Fruit fly (Drosophila melanogaster) whole organism, pupa: ENCODE measurements around the gene CG11694.
A peak's percentile ranks its signal among the peaks of the same experiment; 100 is the strongest.

Source experiments
- CG10348 ChIP-seq: fragments of 200-800 bp; sonication (Bioruptor generic); IDR thresholded peaks from 2 replicates; pipeline ENCODE4 v1.3.6; 2022; ENCODE audit warnings: missing biosample characterization, missing genetic modification characterization
- CG12605 ChIP-seq: fragments of 200-800 bp; sonication (Bioruptor generic); IDR thresholded peaks from 2 replicates; pipeline ENCODE4 v1.3.6; 2022; ENCODE audit warnings: missing biosample characterization, missing genetic modification characterization
- CG13204 ChIP-seq: fragments of 200-800 bp; sonication (Bioruptor generic); optimal IDR thresholded peaks from 2 replicates; lab custom pipeline; 2018; ENCODE audit warnings: missing biosample characterization, mild to moderate bottlenecking, missing genetic modification characterization, moderate library complexity
- CG14655 ChIP-seq: fragments of 200-800 bp; sonication (Bioruptor generic); optimal IDR thresholded peaks from 3 replicates; lab custom pipeline; 2017; ENCODE audit warnings: mild to moderate bottlenecking, missing biosample characterization, missing genetic modification reagents, missing genetic modification characterization
- CG15710 ChIP-seq: fragments of 200-800 bp; sonication (Bioruptor generic); optimal IDR thresholded peaks from 2 replicates; lab custom pipeline; 2018; ENCODE audit warnings: missing biosample characterization, mild to moderate bottlenecking, missing genetic modification characterization, moderate library complexity
- CG17806 ChIP-seq: fragments of 200-800 bp; sonication (Bioruptor generic); optimal IDR thresholded peaks from 2 replicates; lab custom pipeline; 2018; ENCODE audit warnings: missing biosample characterization, mild to moderate bottlenecking, missing genetic modification characterization, moderate library complexity
- CG32121 ChIP-seq: fragments of 200-800 bp; sonication (Bioruptor generic); IDR thresholded peaks from 2 replicates; pipeline ENCODE4 v1.3.6; 2022; ENCODE audit warnings: missing biosample characterization, missing genetic modification characterization
- CG34367 ChIP-seq: fragments of 200-800 bp; sonication (Bioruptor generic); optimal IDR thresholded peaks from 2 replicates; lab custom pipeline; 2018; ENCODE audit warnings: missing biosample characterization, mild to moderate bottlenecking, missing genetic modification characterization
- CG4496 ChIP-seq: fragments of 200-800 bp; sonication (Bioruptor generic); IDR thresholded peaks from 3 replicates; pipeline ENCODE4 v1.3.6; 2022; ENCODE audit warnings: missing biosample characterization, missing genetic modification characterization
- CG8159 ChIP-seq: fragments of 200-800 bp; sonication (Bioruptor generic); optimal IDR thresholded peaks from 3 replicates; lab custom pipeline; 2018; ENCODE audit warnings: missing biosample characterization, mild to moderate bottlenecking, missing genetic modification characterization, moderate library complexity
- CG8301 ChIP-seq: fragments of 200-800 bp; sonication (Bioruptor generic); optimal IDR thresholded peaks from 2 replicates; lab custom pipeline; 2018; ENCODE audit warnings: missing biosample characterization, mild to moderate bottlenecking, missing genetic modification characterization
- CG9948 ChIP-seq: fragments of 200-800 bp; sonication (Bioruptor generic); optimal IDR thresholded peaks from 2 replicates; lab custom pipeline; 2018; ENCODE audit warnings: missing biosample characterization, mild to moderate bottlenecking, missing genetic modification characterization, moderate library complexity
- D1 ChIP-seq: fragments of 200-800 bp; sonication (Bioruptor generic); optimal IDR thresholded peaks from 2 replicates; lab custom pipeline; 2018; ENCODE audit warnings: missing biosample characterization, mild to moderate bottlenecking, missing genetic modification characterization, moderate library complexity
- EcR ChIP-seq: fragments of 200-800 bp; sonication (Bioruptor generic); optimal IDR thresholded peaks from 3 replicates; lab custom pipeline; 2019; ENCODE audit warnings: missing biosample characterization, missing genetic modification characterization, mild to moderate bottlenecking, moderate library complexity, missing genetic modification reagents
- Ets98B ChIP-seq: fragments of 200-800 bp; sonication (Bioruptor generic); IDR thresholded peaks from 2 replicates; pipeline ENCODE4 v1.3.6; 2022; ENCODE audit warnings: missing biosample characterization, missing genetic modification characterization
- Pif1A ChIP-seq: fragments of 200-800 bp; sonication (Bioruptor generic); optimal IDR thresholded peaks from 3 replicates; lab custom pipeline; 2016; ENCODE audit warnings: missing biosample characterization, missing genetic modification characterization
- Pif1B ChIP-seq: fragments of 200-800 bp; sonication (Bioruptor generic); optimal IDR thresholded peaks from 3 replicates; lab custom pipeline; 2016; ENCODE audit warnings: missing biosample characterization, missing genetic modification characterization
- Snoo ChIP-seq: fragments of 200-800 bp; sonication (Bioruptor generic); optimal IDR thresholded peaks from 3 replicates; lab custom pipeline; 2017; ENCODE audit warnings: missing biosample characterization, mild to moderate bottlenecking, missing genetic modification characterization, inconsistent platforms
- fd96Ca ChIP-seq: fragments of 200-800 bp; sonication (Bioruptor generic); IDR thresholded peaks from 3 replicates; pipeline ENCODE4 v1.3.6; 2022; ENCODE audit warnings: missing biosample characterization, missing genetic modification characterization
- gl ChIP-seq: fragments of 200-800 bp; sonication (Bioruptor generic); optimal IDR thresholded peaks from 2 replicates; lab custom pipeline; 2018; ENCODE audit warnings: missing biosample characterization, mild to moderate bottlenecking, missing genetic modification characterization
- rn ChIP-seq: fragments of 200-800 bp; sonication (Bioruptor generic); IDR thresholded peaks from 2 replicates; pipeline ENCODE4 v1.3.6; 2022; ENCODE audit warnings: missing biosample characterization, missing genetic modification characterization

Gene CG11694

DNA sequence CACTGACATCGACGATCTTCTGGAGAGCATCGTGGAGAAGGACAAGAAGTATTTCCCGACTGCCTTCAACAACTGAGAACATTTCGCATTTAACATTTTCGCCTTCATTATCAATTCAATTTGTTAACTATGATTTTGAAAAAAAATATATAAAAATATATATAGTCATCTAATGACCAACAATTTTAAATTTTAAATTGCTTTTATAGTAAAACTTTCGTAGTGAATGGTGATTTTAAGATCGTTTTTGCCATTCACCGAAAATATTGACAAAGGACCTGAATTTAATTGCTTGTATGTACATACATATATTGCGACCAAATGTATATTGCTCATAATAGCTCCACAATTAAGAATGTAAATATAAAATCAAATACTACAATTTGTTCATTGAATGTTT lies 35.3 kb upstream of the CG11694 start, which contains the start of gene CG7352:
Gene CG7352, plus strand, starts transcription at position 301 of the 400 bp plus-strand sequence.
- TF ChIP-seq fd96Ca (GFP tag; lab: Robert Waterston, UW): no peak
- TF ChIP-seq, all 21 proteins: peak for 0

DNA sequence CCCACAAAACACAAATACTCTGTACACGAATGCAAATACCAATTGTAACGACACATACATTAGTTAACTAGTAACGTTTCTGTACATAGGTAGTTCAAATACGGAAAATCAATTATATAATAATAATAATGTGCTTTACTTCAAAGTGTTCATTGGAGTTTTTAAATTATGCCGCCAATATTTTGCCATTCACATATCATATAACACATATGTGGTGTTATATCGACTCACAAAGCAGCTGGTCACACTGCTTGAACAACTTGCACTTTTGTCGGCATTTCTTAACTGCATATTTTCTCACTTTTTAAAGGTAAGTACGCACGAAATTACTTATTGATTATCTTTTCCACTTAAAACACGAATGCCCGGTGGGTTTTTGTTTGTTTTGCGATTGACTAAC lies 32.2 kb upstream of the CG11694 start, which contains the start of gene DppIII:
Gene DppIII, plus strand, starts transcription at position 227 of the 400 bp plus-strand sequence.
- TF ChIP-seq CG10348 (GFP tag; lab: Robert Waterston, UW): no peak
- no peak for TF ChIP-seq CG14655 (GFP tag; lab: Kevin White, UChicago)
- TF ChIP-seq gl: no peak
- no peak for TF ChIP-seq Pif1B (GFP tag; lab: Kevin White, UChicago)
- TF ChIP-seq CG9948 (tag; lab: Kevin White, UChicago): no peak
- TF ChIP-seq Pif1A (GFP tag; lab: Kevin White, UChicago): no peak
- TF ChIP-seq CG12605 (GFP tag; lab: Robert Waterston, UW): no peak
- TF ChIP-seq, all 21 proteins: peak for 0

DNA sequence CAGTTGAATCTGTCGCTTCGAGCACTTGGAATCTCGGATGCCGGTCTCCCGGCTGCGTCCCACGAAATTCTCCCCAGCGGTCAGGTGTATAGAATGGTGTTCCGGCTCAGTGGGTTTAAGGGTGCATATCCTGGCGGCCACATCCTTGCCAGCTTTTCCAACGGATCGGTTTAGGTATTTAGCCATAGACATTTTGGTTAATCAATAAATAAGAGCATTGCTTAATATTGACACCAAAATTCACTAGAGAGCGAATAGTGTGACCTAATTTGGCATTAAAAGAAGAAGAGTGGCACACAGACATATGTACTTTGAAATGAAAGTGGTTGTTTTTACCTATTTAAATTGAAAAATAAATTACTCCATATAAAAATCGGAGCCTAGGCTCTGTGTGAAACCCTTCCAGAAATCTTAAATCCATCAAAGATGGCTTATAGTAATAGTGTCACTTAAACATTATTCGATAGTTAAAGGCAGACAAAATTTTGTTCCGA lies 31.4 kb upstream of the CG11694 start, which contains the start of the genes PNKP and COX7AL:
Gene PNKP, minus strand, starts transcription at position 266 of the 494 bp plus-strand sequence.
Gene COX7AL, plus strand, starts transcription at position 419 of the 494 bp plus-strand sequence.
- TF ChIP-seq Snoo (tag; lab: Kevin White, UChicago): no peak
- no peak for TF ChIP-seq CG34367 (tag; lab: Kevin White, UChicago)
- TF ChIP-seq gl: no peak
- no peak for TF ChIP-seq CG8159 (tag; lab: Kevin White, UChicago)

DNA sequence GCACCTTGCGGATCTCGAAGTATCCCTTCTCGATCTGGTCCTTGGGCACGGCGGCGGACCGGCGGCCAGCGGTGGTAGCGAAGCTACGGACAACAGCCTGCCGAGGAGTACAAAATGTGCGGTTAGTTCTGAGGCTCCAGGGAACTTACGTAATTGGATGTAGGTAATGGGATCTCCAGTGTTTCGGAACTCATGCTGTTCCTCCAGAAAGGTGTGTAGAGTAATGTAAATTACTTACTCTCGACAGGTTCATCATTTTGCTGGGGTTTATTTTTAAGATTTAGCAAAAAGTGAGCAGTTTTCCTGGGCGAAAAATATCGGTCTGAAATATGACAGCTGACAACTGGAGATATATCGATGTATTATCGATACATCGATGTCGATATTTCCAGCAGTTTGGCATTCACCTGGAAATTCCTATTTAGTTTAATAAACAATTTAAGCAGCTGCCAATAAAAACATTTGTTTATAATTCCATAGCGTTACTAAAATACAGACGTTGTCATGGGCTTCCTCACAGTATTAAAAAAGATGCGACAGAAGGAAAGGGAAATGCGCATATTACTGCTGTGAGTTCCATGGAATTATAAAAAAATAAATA lies 28.8 kb upstream of the CG11694 start, which contains the start of the genes COX7A and Arl2:
Gene COX7A, minus strand, starts transcription at position 369 of the 601 bp plus-strand sequence.
Gene Arl2, plus strand, starts transcription at position 426 of the 601 bp plus-strand sequence.
- TF ChIP-seq CG13204 (GFP tag; lab: Kevin White, UChicago) (no peak), CG17806 (tag; lab: Kevin White, UChicago) (no peak), EcR (no peak), gl (no peak), CG14655 (GFP tag; lab: Kevin White, UChicago) (no peak), CG9948 (tag; lab: Kevin White, UChicago) (no peak), CG4496 (GFP tag; lab: Robert Waterston, UW) (no peak), CG10348 (GFP tag; lab: Robert Waterston, UW) (no peak), CG8301 (no peak), D1 (tag; lab: Kevin White, UChicago) (no peak), Snoo (tag; lab: Kevin White, UChicago) (no peak), CG12605 (GFP tag; lab: Robert Waterston, UW) (no peak), CG8159 (tag; lab: Kevin White, UChicago) (no peak), Pif1A (GFP tag; lab: Kevin White, UChicago) (no peak), fd96Ca (GFP tag; lab: Robert Waterston, UW) (no peak), Pif1B (GFP tag; lab: Kevin White, UChicago) (no peak), Ets98B (GFP tag; lab: Robert Waterston, UW) (no peak)

DNA sequence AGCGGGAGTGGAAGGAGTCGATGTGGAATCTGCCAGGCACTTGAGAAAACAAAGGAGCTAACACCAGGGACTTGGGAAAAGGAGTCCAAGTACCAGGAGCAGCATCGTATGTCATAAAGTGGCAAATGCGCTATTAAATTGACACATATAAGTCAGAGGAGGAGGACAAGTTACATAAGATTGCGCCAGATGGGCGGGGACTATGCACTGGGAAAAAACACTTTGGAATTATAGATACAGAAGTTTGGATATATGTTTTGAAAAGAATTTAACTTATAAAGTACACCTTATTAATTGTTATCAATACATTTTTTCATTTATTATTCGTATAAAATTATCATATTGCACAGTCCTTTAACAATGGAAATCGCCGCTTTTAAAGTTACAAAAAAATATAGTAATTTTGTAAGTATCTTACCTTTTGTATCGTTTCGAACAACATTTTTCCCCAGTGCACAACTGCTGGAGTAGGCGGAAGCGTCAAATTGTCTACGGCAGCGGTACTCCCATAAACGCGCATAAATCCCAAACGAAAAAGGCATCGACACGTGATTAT lies 24.2 kb upstream of the CG11694 start:
- TF ChIP-seq EcR (no peak), gl (no peak), CG8301 (no peak), CG14655 (GFP tag; lab: Kevin White, UChicago) (no peak), CG13204 (GFP tag; lab: Kevin White, UChicago) (no peak), Snoo (tag; lab: Kevin White, UChicago) (no peak), Pif1B (GFP tag; lab: Kevin White, UChicago) (no peak), Ets98B (GFP tag; lab: Robert Waterston, UW) (no peak), CG32121 (GFP tag; lab: Robert Waterston, UW) (no peak), CG10348 (GFP tag; lab: Robert Waterston, UW) (no peak), CG17806 (tag; lab: Kevin White, UChicago) (no peak), CG15710 (no peak), CG34367 (tag; lab: Kevin White, UChicago) (no peak)

DNA sequence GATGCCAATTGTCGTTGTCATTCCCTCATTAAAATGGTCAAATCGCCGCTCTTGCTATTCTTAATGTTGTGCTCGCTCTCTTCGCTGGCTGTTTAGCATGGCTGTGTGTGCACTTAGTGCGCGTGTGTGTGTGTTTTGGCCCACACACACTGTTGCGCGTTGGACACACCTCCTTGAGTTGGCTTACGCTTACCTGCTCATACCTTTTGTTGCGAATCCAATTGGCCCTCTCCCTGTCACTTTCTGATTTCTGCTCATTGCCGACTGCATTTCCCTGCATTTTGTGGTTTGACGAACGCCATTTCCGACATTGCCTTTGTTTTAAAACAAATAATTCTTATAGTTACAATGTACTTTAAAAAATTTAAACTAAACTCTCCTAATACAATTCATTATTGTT lies 23.0 kb upstream of the CG11694 start:
- TF ChIP-seq rn: no peak
- TF ChIP-seq D1 (tag; lab: Kevin White, UChicago): no peak
- TF ChIP-seq fd96Ca (GFP tag; lab: Robert Waterston, UW): 0 out of 3 replicates have a peak, but pooled peaks have one; percentile 28
- no peak for TF ChIP-seq gl
- TF ChIP-seq CG12605 (GFP tag; lab: Robert Waterston, UW): no peak

DNA sequence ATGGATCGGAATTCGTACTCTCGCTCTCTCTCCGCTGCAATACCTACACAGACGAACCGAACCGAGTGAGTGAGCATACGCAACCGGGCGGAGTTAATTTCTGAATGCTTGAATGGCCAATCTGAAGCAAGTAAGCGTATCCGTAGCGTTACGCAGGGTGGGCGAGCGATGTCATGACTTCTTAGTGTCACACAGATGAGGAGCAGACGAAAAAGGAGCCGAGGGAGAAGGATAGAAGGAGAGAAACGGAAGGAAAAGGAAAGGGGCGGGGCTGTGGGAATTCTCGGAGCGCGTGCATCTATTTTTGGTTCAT lies 22.5 kb upstream of the CG11694 start:
- TF ChIP-seq EcR (no peak), Ets98B (GFP tag; lab: Robert Waterston, UW) (no peak), Pif1A (GFP tag; lab: Kevin White, UChicago) (no peak), CG17806 (tag; lab: Kevin White, UChicago) (no peak), CG8159 (tag; lab: Kevin White, UChicago) (no peak), gl (no peak), CG4496 (GFP tag; lab: Robert Waterston, UW) (no peak), CG8301 (no peak), fd96Ca (GFP tag; lab: Robert Waterston, UW) (no peak), CG10348 (GFP tag; lab: Robert Waterston, UW) (no peak), CG13204 (GFP tag; lab: Kevin White, UChicago) (no peak), CG14655 (GFP tag; lab: Kevin White, UChicago) (no peak), Snoo (tag; lab: Kevin White, UChicago) (no peak), D1 (tag; lab: Kevin White, UChicago) (no peak), CG15710 (no peak), CG32121 (GFP tag; lab: Robert Waterston, UW) (no peak), rn (no peak), Pif1B (GFP tag; lab: Kevin White, UChicago) (no peak), CG9948 (tag; lab: Kevin White, UChicago) (no peak), CG12605 (GFP tag; lab: Robert Waterston, UW) (no peak)
